Worm (Caenorhabditis elegans) whole organism, L3 larva: ENCODE measurements around the gene ech-2.

Experiments used
- aly-2 ChIP-seq: fragments of 150-350 bp; optimal IDR thresholded peaks from 2 replicates; lab custom pipeline; 2014; ENCODE audit warnings: missing biosample characterization, missing genetic modification characterization
- ceh-16 ChIP-seq: sonication (generic microtip); optimal IDR thresholded peaks from 2 replicates; lab custom pipeline; 2017; ENCODE audit warnings: missing biosample characterization, missing genetic modification characterization
- elt-2 ChIP-seq: sonication (generic microtip); optimal IDR thresholded peaks from 2 replicates; lab custom pipeline; 2016; ENCODE audit warnings: missing genetic modification reagents, mild to moderate bottlenecking, missing genetic modification characterization, missing compliant biosample characterization
- hmg-11 ChIP-seq: sonication (generic microtip); optimal IDR thresholded peaks from 2 replicates; lab custom pipeline; 2016; ENCODE audit warnings: missing genetic modification characterization, missing compliant biosample characterization
- lin-39 ChIP-seq: fragments of 150-350 bp; optimal IDR thresholded peaks from 2 replicates; lab custom pipeline; 2018; ENCODE audit warnings: missing biosample characterization, missing genetic modification reagents, missing genetic modification characterization
- pha-4 ChIP-seq: fragments of 150-350 bp; optimal IDR thresholded peaks from 2 replicates; lab custom pipeline; 2014; ENCODE audit warnings: missing biosample characterization, missing genetic modification reagents, missing genetic modification characterization
- pqm-1 ChIP-seq: fragments of 150-350 bp; optimal IDR thresholded peaks from 2 replicates; lab custom pipeline; 2017; ENCODE audit warnings: missing biosample characterization, missing genetic modification characterization, inconsistent platforms
- unc-39 ChIP-seq: sonication (generic microtip); optimal IDR thresholded peaks from 4 replicates; lab custom pipeline; 2017; ENCODE audit warnings: missing biosample characterization, missing genetic modification characterization
- unc-62 ChIP-seq: fragments of 150-350 bp; sonication (generic microtip); optimal IDR thresholded peaks from 4 replicates; lab custom pipeline; 2014; ENCODE audit warnings: missing biosample characterization, missing genetic modification reagents, missing genetic modification characterization

DNA sequence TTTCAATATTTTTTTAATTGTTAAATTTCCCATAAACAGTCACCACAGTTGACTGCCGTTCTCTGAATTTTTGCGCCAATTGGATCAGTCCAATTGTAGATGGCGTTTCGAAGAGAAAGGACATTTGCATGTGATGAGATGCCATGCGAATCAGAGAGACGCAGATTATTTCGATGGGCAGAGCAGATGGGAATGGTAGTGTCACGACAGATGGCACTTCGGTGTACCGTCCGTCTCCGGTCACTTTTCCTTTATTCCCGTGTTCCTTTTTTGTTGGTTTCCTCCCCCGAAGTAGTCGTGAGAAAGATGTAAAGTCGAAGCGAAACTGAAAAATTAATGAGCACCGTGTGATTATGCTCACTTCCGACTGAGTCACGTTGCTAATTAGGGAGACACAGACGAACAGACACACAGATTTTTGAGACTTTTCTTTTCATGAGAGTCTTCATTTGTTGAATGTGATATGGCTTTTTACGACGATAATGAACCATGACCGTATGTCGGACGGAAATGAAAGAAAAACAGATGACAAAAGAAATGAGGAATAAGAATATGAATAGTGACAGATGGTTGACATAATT, 11.6 kb upstream of the ech-2 start:
- TF ChIP-seq elt-2 (tag; lab: Kevin White, UChicago) = no peak
- no peak for TF ChIP-seq pha-4
- no peak for TF ChIP-seq unc-39 (tag; lab: Kevin White, UChicago)
- TF ChIP-seq ceh-16 = no peak
- no peak for TF ChIP-seq lin-39 (tag; lab: Kevin White, UChicago)
- TF ChIP-seq aly-2 (tag; lab: Kevin White, UChicago) = no peak
- TF ChIP-seq pqm-1 (tag; lab: Kevin White, UChicago) = no peak
- TF ChIP-seq hmg-11 (tag; lab: Kevin White, UChicago) = no peak
- TF ChIP-seq unc-62 (GFP tag; lab: Kevin White, UChicago) = no peak
